Fruit fly (Drosophila melanogaster): ENCODE data around the gene CG10621.

Gene CG10621

dm6 chr2L:18907491-18907890, 46.7 kb downstream of the CG10621 start (continued):
- TF ChIP-seq fd85E (GFP tag; optimal IDR thresholded peaks at IDR 0.05) (no peak), CG32006 (GFP tag; optimal IDR thresholded peaks at IDR 0.05) (peak; percentile 70), esn (GFP tag; optimal IDR thresholded peaks at IDR 0.05) (peak; percentile 15), CG31627 (GFP tag; optimal IDR thresholded peaks at IDR 0.05) (no peak), CG6792 (GFP tag; optimal IDR thresholded peaks at IDR 0.05) (no peak), topi (GFP tag; optimal IDR thresholded peaks at IDR 0.05) (no peak), Smox (GFP tag; optimal IDR thresholded peaks at IDR 0.05) (peak; percentile 12), CG6808 (GFP tag; optimal IDR thresholded peaks at IDR 0.05) (no peak), fkh (GFP tag; optimal IDR thresholded peaks at IDR 0.05) (no peak), Hr4 (GFP tag; optimal IDR thresholded peaks at IDR 0.05) (peak; percentile 82), pdm3 (GFP tag; optimal IDR thresholded peaks at IDR 0.05) (peak; percentile 35), CG4318 (GFP tag; optimal IDR thresholded peaks at IDR 0.05) (peak; percentile 54), CG6276 (GFP tag; optimal IDR thresholded peaks at IDR 0.05) (peak; percentile 58), Ets21C (GFP tag; optimal IDR thresholded peaks at IDR 0.05) (no peak), vri (GFP tag; optimal IDR thresholded peaks at IDR 0.05) (peak; percentile 3), salr (GFP tag; optimal IDR thresholded peaks at IDR 0.05) (peak in 1 of 2 experiments; percentile 26), dac (GFP tag; optimal IDR thresholded peaks at IDR 0.05) (peak; percentile 22), CG6854 (GFP tag; optimal IDR thresholded peaks at IDR 0.05) (no peak), Eip93F (GFP tag; optimal IDR thresholded peaks at IDR 0.05) (no peak), lz (GFP tag; optimal IDR thresholded peaks at IDR 0.05) (no peak), CG15336 (GFP tag; IDR thresholded peaks at IDR 0.05) (peak; percentile 83), Hr39 (GFP tag; optimal IDR thresholded peaks at IDR 0.05) (peak; percentile 6)

dm6 chr2L:18906615-18907014, 47.6 kb downstream of the CG10621 start:
- TF ChIP-seq CG1621 (tag; optimal IDR thresholded peaks at IDR 0.05) (no peak), Eip78C (GFP tag) (peak; percentile 32)
